Worm (Caenorhabditis elegans): ENCODE measurements around the gene smgl-2.

- no peak for TF ChIP-seq ceh-14 (tag; optimal IDR thresholded peaks at IDR 0.05)
- no peak for TF ChIP-seq dmd-4 (tag; optimal IDR thresholded peaks at IDR 0.05; ENCODE audit: borderline replicate concordance)
- TF ChIP-seq che-1 (tag; optimal IDR thresholded peaks at IDR 0.05): no peak
- TF ChIP-seq tbx-7 (tag; optimal IDR thresholded peaks at IDR 0.05): no peak
Observed at ce11 chrIV:3745806-3746205, 19.8 kb downstream of the smgl-2 start.
